Fruit fly (Drosophila melanogaster): ENCODE results near the gene CG42834.

- TF ChIP-seq bab1 (GFP tag; optimal IDR thresholded peaks at IDR 0.05), result peak; percentile 83
- TF ChIP-seq tj (GFP tag; optimal IDR thresholded peaks at IDR 0.05), result peak; percentile 68
- peak; percentile 74 for TF ChIP-seq Hr96 (GFP tag; optimal IDR thresholded peaks at IDR 0.05)
- no peak for TF ChIP-seq kay (GFP tag; ENCODE audit: borderline replicate concordance)
- peak; percentile 59 for TF ChIP-seq ovo (GFP tag; optimal IDR thresholded peaks at IDR 0.05)
- peak; percentile 75 for TF ChIP-seq toe (GFP tag; optimal IDR thresholded peaks at IDR 0.05)
- peak; percentile 73 for TF ChIP-seq CG7101 (tag; optimal IDR thresholded peaks at IDR 0.05)
- TF ChIP-seq CG1620 (GFP tag; optimal IDR thresholded peaks at IDR 0.05), result peak; percentile 84
- peak; percentile 74 for TF ChIP-seq CG14711 (tag; optimal IDR thresholded peaks at IDR 0.05)
- TF ChIP-seq CG11617 (GFP tag; optimal IDR thresholded peaks at IDR 0.05), result no peak
- TF ChIP-seq Crg-1 (GFP tag; optimal IDR thresholded peaks at IDR 0.05), result peak; percentile 78
- peak; percentile 56 for TF ChIP-seq cic (GFP tag; optimal IDR thresholded peaks at IDR 0.05)
- peak; percentile 70 for TF ChIP-seq Mnt (GFP tag; optimal IDR thresholded peaks at IDR 0.05)
- peak; percentile 65 for TF ChIP-seq CG7045 (GFP tag; optimal IDR thresholded peaks at IDR 0.05)
Observed at dm6 chr3R:17385329-17386019, 33.1 kb upstream of the CG42834 start.

Measured in whole organism, adult.